Fruit fly (Drosophila melanogaster) whole organism, embryonic: ENCODE measurements around the gene Csas.

Experiments
- Abd-B ChIP-seq: fragments of 200-800 bp; sonication (Bioruptor generic); optimal IDR thresholded peaks from 2 replicates; lab custom pipeline; 2018; ENCODE audit warnings: missing biosample characterization, mild to moderate bottlenecking, missing genetic modification characterization, moderate library complexity
- CG10209 ChIP-seq: fragments of 200-800 bp; sonication (Bioruptor generic); optimal IDR thresholded peaks from 3 replicates; lab custom pipeline; 2017; ENCODE audit warnings: missing biosample characterization, mild to moderate bottlenecking, missing genetic modification characterization, missing genetic modification reagents
- CG10274 ChIP-seq: fragments of 200-800 bp; sonication (Bioruptor generic); optimal IDR thresholded peaks from 3 replicates; lab custom pipeline; 2017; ENCODE audit warnings: missing biosample characterization, mild to moderate bottlenecking, missing genetic modification characterization
- CG11560 ChIP-seq: fragments of 200-800 bp; sonication (Bioruptor generic); IDR thresholded peaks from 3 replicates; pipeline ENCODE4 v1.3.6; 2022; ENCODE audit warnings: missing biosample characterization, missing genetic modification characterization
- CG12236 ChIP-seq: fragments of 200-800 bp; sonication (Bioruptor generic); optimal IDR thresholded peaks from 2 replicates; lab custom pipeline; 2016; ENCODE audit warnings: missing biosample characterization, missing genetic modification characterization
- CG14860 ChIP-seq: fragments of 200-800 bp; sonication (Bioruptor generic); IDR thresholded peaks from 3 replicates; pipeline ENCODE4 v1.3.6; 2022; ENCODE audit warnings: missing biosample characterization, missing genetic modification characterization; ENCODE audit not compliant: partially characterized antibody
- CG15514 ChIP-seq: fragments of 200-800 bp; sonication (Bioruptor generic); optimal IDR thresholded peaks from 3 replicates; lab custom pipeline; 2017; ENCODE audit warnings: missing biosample characterization, missing genetic modification characterization, mild to moderate bottlenecking, moderate library complexity, missing genetic modification reagents
- CG16813 ChIP-seq: fragments of 200-800 bp; sonication (Bioruptor generic); IDR thresholded peaks from 3 replicates; pipeline ENCODE4 v1.3.6; 2022; ENCODE audit warnings: missing biosample characterization, missing genetic modification characterization; ENCODE audit not compliant: partially characterized antibody
- CG18764 ChIP-seq: fragments of 200-800 bp; sonication (Bioruptor generic); optimal IDR thresholded peaks from 3 replicates; lab custom pipeline; 2016; ENCODE audit warnings: missing biosample characterization, missing genetic modification characterization
- CG2129 ChIP-seq: fragments of 200-800 bp; sonication (Bioruptor generic); IDR thresholded peaks from 2 replicates; pipeline ENCODE4 v1.3.6; 2022; ENCODE audit warnings: missing biosample characterization, missing genetic modification characterization; ENCODE audit not compliant: partially characterized antibody
- CG32772 ChIP-seq: fragments of 200-800 bp; sonication (Bioruptor generic); IDR thresholded peaks from 2 replicates; pipeline ENCODE4 v1.3.6; 2022; ENCODE audit warnings: missing biosample characterization, missing genetic modification characterization
- CG4282 ChIP-seq: fragments of 200-800 bp; sonication (Bioruptor generic); optimal IDR thresholded peaks from 2 replicates; lab custom pipeline; 2016; ENCODE audit warnings: missing biosample characterization, missing genetic modification characterization
- CG4617 ChIP-seq: fragments of 200-800 bp; sonication (Bioruptor generic); optimal IDR thresholded peaks from 3 replicates; lab custom pipeline; 2016; ENCODE audit warnings: missing biosample characterization, missing genetic modification characterization, borderline replicate concordance
- CG5245 ChIP-seq: fragments of 200-800 bp; sonication (Bioruptor generic); optimal IDR thresholded peaks from 3 replicates; lab custom pipeline; 2016; ENCODE audit warnings: missing biosample characterization, missing genetic modification characterization
- CG6175 ChIP-seq: fragments of 200-800 bp; sonication (Bioruptor generic); IDR thresholded peaks from 3 replicates; pipeline ENCODE4 v1.3.6; 2022; ENCODE audit warnings: missing biosample characterization, missing genetic modification characterization
- CG6791 ChIP-seq: fragments of 200-800 bp; sonication (Bioruptor generic); IDR thresholded peaks from 3 replicates; pipeline ENCODE4 v1.3.6; 2022; ENCODE audit warnings: missing biosample characterization, missing genetic modification characterization; ENCODE audit not compliant: partially characterized antibody
- CG7786 ChIP-seq: fragments of 200-800 bp; sonication (Bioruptor generic); optimal IDR thresholded peaks from 2 replicates; lab custom pipeline; 2016; ENCODE audit warnings: missing biosample characterization, missing genetic modification characterization
- CG8478 ChIP-seq: fragments of >200 bp; optimal IDR thresholded peaks from 2 replicates; lab custom pipeline; 2018
- CG8944 ChIP-seq: fragments of 200-800 bp; sonication (Bioruptor generic); optimal IDR thresholded peaks from 3 replicates; lab custom pipeline; 2016; ENCODE audit warnings: missing biosample characterization, missing genetic modification characterization
- CHES-1-like ChIP-seq: fragments of 200-800 bp; sonication (Bioruptor generic); optimal IDR thresholded peaks from 2 replicates; lab custom pipeline; 2016; ENCODE audit warnings: missing biosample characterization, missing genetic modification characterization
- CkIIα-i1 ChIP-seq: fragments of 200-800 bp; sonication (Bioruptor generic); IDR thresholded peaks from 2 replicates; pipeline ENCODE4 v1.3.6; 2022; ENCODE audit warnings: missing biosample characterization, missing genetic modification characterization
- D19A ChIP-seq: fragments of 200-800 bp; optimal IDR thresholded peaks from 3 replicates; lab custom pipeline; 2019; ENCODE audit warnings: missing biosample characterization, mild to moderate bottlenecking, missing genetic modification characterization, moderate library complexity
- Dll ChIP-seq: fragments of 200-800 bp; sonication (Bioruptor generic); IDR thresholded peaks from 4 replicates; pipeline ENCODE4 v1.3.6; 2022; ENCODE audit warnings: missing biosample characterization, missing genetic modification characterization; ENCODE audit not compliant: partially characterized antibody
- Doc2 ChIP-seq: fragments of 200-800 bp; sonication (Bioruptor generic); IDR thresholded peaks from 2 replicates; pipeline ENCODE4 v1.3.6; 2022; ENCODE audit warnings: missing biosample characterization, missing genetic modification characterization
- H2.0 ChIP-seq: fragments of 200-800 bp; sonication (Bioruptor generic); IDR thresholded peaks from 2 replicates; pipeline ENCODE4 v1.3.6; 2022; ENCODE audit warnings: missing biosample characterization, missing genetic modification characterization
- HLHmδ ChIP-seq: fragments of 200-800 bp; sonication (Bioruptor generic); optimal IDR thresholded peaks from 2 replicates; lab custom pipeline; 2018; ENCODE audit warnings: missing biosample characterization, mild to moderate bottlenecking, missing genetic modification characterization, moderate library complexity
- Lpt ChIP-seq: fragments of >200 bp; optimal IDR thresholded peaks from 2 replicates; lab custom pipeline; 2018; ENCODE audit warnings: missing biosample characterization, missing genetic modification characterization
- Neu2 ChIP-seq: fragments of 200-800 bp; sonication (Bioruptor generic); optimal IDR thresholded peaks from 3 replicates; lab custom pipeline; 2016; ENCODE audit warnings: missing biosample characterization, missing genetic modification characterization, borderline replicate concordance
- Opbp ChIP-seq: fragments of 200-800 bp; sonication (Bioruptor generic); IDR thresholded peaks from 3 replicates; pipeline ENCODE4 v1.3.6; 2022; ENCODE audit warnings: missing biosample characterization, missing genetic modification characterization; ENCODE audit not compliant: partially characterized antibody
- TFAM ChIP-seq: fragments of 200-800 bp; sonication (Bioruptor generic); optimal IDR thresholded peaks from 2 replicates; lab custom pipeline; 2017; ENCODE audit warnings: missing biosample characterization, missing genetic modification characterization, inconsistent platforms
- aop ChIP-seq: fragments of 200-800 bp; sonication (Bioruptor generic); IDR thresholded peaks from 2 replicates; pipeline ENCODE4 v1.3.6; 2022; ENCODE audit warnings: missing biosample characterization, missing genetic modification characterization
- ase ChIP-seq: fragments of 200-800 bp; sonication (Bioruptor generic); IDR thresholded peaks from 3 replicates; pipeline ENCODE4 v1.3.6; 2022; ENCODE audit warnings: missing biosample characterization, missing genetic modification characterization
- ato ChIP-seq: fragments of 200-800 bp; sonication (Bioruptor generic); IDR thresholded peaks from 2 replicates; pipeline ENCODE4 v1.3.6; 2022; ENCODE audit warnings: missing biosample characterization, missing genetic modification characterization; ENCODE audit not compliant: partially characterized antibody
- bbx ChIP-seq: fragments of 200-800 bp; sonication (Bioruptor generic); IDR thresholded peaks from 2 replicates; pipeline ENCODE4 v1.3.6; 2022; ENCODE audit warnings: missing biosample characterization, missing genetic modification characterization; ENCODE audit not compliant: partially characterized antibody
- bigmax ChIP-seq: fragments of 200-800 bp; sonication (Bioruptor generic); optimal IDR thresholded peaks from 2 replicates; lab custom pipeline; 2018; ENCODE audit warnings: missing biosample characterization, mild to moderate bottlenecking, missing genetic modification characterization
- cad ChIP-seq: fragments of >200 bp; optimal IDR thresholded peaks from 2 replicates; lab custom pipeline; 2017; ENCODE audit warnings: missing biosample characterization, missing genetic modification characterization
- chinmo ChIP-seq: fragments of 200-800 bp; sonication (Bioruptor generic); IDR thresholded peaks from 4 replicates; pipeline ENCODE4 v1.3.6; 2022; ENCODE audit warnings: missing biosample characterization, missing genetic modification characterization; ENCODE audit not compliant: partially characterized antibody
- dan ChIP-seq: fragments of 200-800 bp; sonication (Bioruptor generic); IDR thresholded peaks from 2 replicates; pipeline ENCODE4 v1.3.6; 2022; ENCODE audit warnings: missing biosample characterization, missing genetic modification characterization
- danr ChIP-seq: fragments of 200-800 bp; sonication (Bioruptor generic); IDR thresholded peaks from 2 replicates; pipeline ENCODE4 v1.3.6; 2022; ENCODE audit warnings: missing biosample characterization, missing genetic modification characterization
- emc ChIP-seq: fragments of 200-800 bp; sonication (Bioruptor generic); optimal IDR thresholded peaks from 2 replicates; lab custom pipeline; 2016; ENCODE audit warnings: missing biosample characterization, missing genetic modification characterization
- gsb-n ChIP-seq: fragments of 200-800 bp; sonication (Bioruptor generic); optimal IDR thresholded peaks from 3 replicates; lab custom pipeline; 2018; ENCODE audit warnings: missing biosample characterization, mild to moderate bottlenecking, missing genetic modification characterization
- hbn ChIP-seq: fragments of 200-800 bp; sonication (Bioruptor generic); IDR thresholded peaks from 2 replicates; pipeline ENCODE4 v1.3.6; 2022; ENCODE audit warnings: missing biosample characterization, missing genetic modification characterization; ENCODE audit not compliant: partially characterized antibody
- inv ChIP-seq: fragments of 200-800 bp; sonication (Bioruptor generic); IDR thresholded peaks from 2 replicates; pipeline ENCODE4 v1.3.6; 2022; ENCODE audit warnings: missing biosample characterization, missing genetic modification characterization; ENCODE audit not compliant: partially characterized antibody
- ken ChIP-seq: fragments of 200-800 bp; sonication (Bioruptor generic); IDR thresholded peaks from 3 replicates; pipeline ENCODE4 v1.3.6; 2022; ENCODE audit warnings: missing biosample characterization, missing genetic modification characterization
- onecut ChIP-seq: fragments of 200-800 bp; sonication (Bioruptor generic); IDR thresholded peaks from 2 replicates; pipeline ENCODE4 v1.3.6; 2022; ENCODE audit warnings: missing biosample characterization, missing genetic modification characterization
- shn ChIP-seq: fragments of 200-800 bp; sonication (Bioruptor generic); optimal IDR thresholded peaks from 3 replicates; lab custom pipeline; 2016; ENCODE audit warnings: missing biosample characterization, missing genetic modification characterization
- slp2 ChIP-seq: fragments of 200-800 bp; sonication (Bioruptor generic); optimal IDR thresholded peaks from 2 replicates; lab custom pipeline; 2016; ENCODE audit warnings: missing biosample characterization, missing genetic modification characterization
- ttk ChIP-seq: fragments of 200-800 bp; sonication (Bioruptor generic); IDR thresholded peaks from 2 replicates; pipeline ENCODE4 v2.1.2; 2022; ENCODE audit warnings: missing biosample characterization, missing genetic modification characterization

Csas gene

DNA sequence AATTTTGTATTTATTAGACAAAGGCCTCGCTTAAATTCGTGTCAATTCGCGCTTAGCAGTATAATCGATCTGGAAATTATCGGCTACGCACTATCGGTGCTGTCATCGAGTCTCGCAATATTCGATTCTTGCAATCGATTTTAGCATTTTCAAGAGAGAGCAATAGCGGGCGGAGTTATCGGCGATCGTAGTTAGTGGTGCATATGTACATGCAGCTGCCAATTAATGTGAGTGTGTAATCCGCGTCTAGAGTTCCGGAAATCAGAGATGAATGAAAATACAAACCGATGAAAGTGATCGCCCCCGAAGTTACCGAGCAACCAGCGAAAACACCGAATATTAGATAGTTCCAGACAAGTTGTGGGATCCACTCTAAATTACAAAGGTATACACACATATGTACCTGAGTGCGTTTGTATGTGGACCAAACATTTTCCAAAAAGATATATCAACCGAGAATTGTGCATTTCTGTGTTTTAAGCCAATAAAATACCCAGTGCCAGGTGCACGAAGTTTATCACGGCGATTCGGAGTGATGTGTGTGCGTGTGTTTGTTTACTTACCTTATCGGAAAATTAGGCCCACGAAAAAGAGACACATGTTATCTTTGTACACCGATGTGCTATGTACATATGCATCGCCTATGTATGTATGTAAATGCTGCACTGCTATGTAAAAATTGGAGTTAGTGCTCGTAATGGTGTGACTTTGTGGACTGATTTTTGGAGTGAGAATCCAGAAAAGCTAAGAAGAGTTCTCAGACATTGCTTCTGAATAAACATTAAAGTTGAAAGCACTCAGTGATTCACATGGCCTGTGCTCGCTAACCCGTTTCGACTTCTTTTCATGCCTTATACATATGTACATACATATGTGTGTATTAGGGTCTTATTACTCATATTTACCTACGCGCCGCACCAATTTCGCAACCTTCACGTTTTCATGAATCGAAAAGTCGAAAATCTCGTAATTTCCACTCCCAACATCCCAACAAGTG is 17.8 kb upstream of the Csas start (continued):
- TF ChIP-seq danr (GFP tag; lab: Robert Waterston, UW) (no peak), CkIIα-i1 (GFP tag; lab: Robert Waterston, UW) (no peak), Dll (GFP tag; lab: Robert Waterston, UW) (peak; percentile 86), CG18764 (GFP tag; lab: Kevin White, UChicago) (no peak), CG8944 (GFP tag; lab: Kevin White, UChicago) (no peak), CG4617 (GFP tag; lab: Kevin White, UChicago) (peak; percentile 28), H2.0 (GFP tag; lab: Robert Waterston, UW) (no peak), TFAM (no peak), dan (GFP tag; lab: Robert Waterston, UW) (no peak), ken (0 out of 3 replicates have a peak, but pooled peaks have one; percentile 28), hbn (GFP tag; lab: Robert Waterston, UW) (peak; percentile 82), CG4282 (GFP tag; lab: Kevin White, UChicago) (no peak), inv (peak; percentile 81), emc (GFP tag; lab: Kevin White, UChicago) (no peak), CG6175 (GFP tag; lab: Robert Waterston, UW) (no peak), CG15514 (peak; percentile 29), Doc2 (GFP tag; lab: Robert Waterston, UW) (no peak), slp2 (GFP tag; lab: Kevin White, UChicago) (no peak), Abd-B (no peak), CHES-1-like (GFP tag; lab: Kevin White, UChicago) (peak; percentile 12), Lpt (GFP tag; lab: Kevin White, UChicago) (no peak), ato (GFP tag; lab: Robert Waterston, UW) (peak; percentile 100), HLHmδ (GFP tag; lab: Kevin White, UChicago) (peak; percentile 81), CG2129 (GFP tag; lab: Robert Waterston, UW) (peak; percentile 76), Opbp (GFP tag; lab: Robert Waterston, UW) (peak; percentile 98; the same call in 2 of the 3 replicates), CG6791 (GFP tag; lab: Robert Waterston, UW) (peak; percentile 99), CG32772 (GFP tag; lab: Robert Waterston, UW) (no peak), CG5245 (GFP tag; lab: Kevin White, UChicago) (no peak), aop (no peak), CG14860 (peak; percentile 99), CG12236 (GFP tag; lab: Kevin White, UChicago) (no peak), shn (GFP tag; lab: Kevin White, UChicago) (no peak), ase (GFP tag; lab: Robert Waterston, UW) (no peak), bbx (peak; percentile 99), cad (GFP tag; lab: Kevin White, UChicago) (no peak), Neu2 (GFP tag; lab: Kevin White, UChicago) (peak; percentile 33), D19A (no peak), CG10274 (GFP tag; lab: Kevin White, UChicago) (no peak), CG11560 (tag; lab: Robert Waterston, UW) (peak; percentile 98), CG10209 (GFP tag; lab: Kevin White, UChicago) (no peak), gsb-n (tag; lab: Kevin White, UChicago) (no peak), chinmo (GFP tag; lab: Robert Waterston, UW) (peak; percentile 99), CG7786 (GFP tag; lab: Kevin White, UChicago) (no peak), CG8478 (lab: Kevin White, UChicago) (no peak), ttk (GFP tag; lab: Robert Waterston, UW) (no peak), bigmax (GFP tag; lab: Kevin White, UChicago) (no peak), CG16813 (GFP tag; lab: Robert Waterston, UW) (peak; percentile 93), onecut (GFP tag; lab: Robert Waterston, UW) (peak; percentile 17; the same call in 1 of the 2 replicates)
